Fruit fly (Drosophila melanogaster) whole organism, pupa: ENCODE results near the gene CG31093.
A peak's percentile ranks its signal among the peaks of the same experiment; 100 is the strongest.

Experiments used
- CG10348 ChIP-seq: fragments of 200-800 bp; sonication (Bioruptor generic); IDR thresholded peaks from 2 replicates; pipeline ENCODE4 v1.3.6; 2022; ENCODE audit warnings: missing biosample characterization, missing genetic modification characterization
- CG12605 ChIP-seq: fragments of 200-800 bp; sonication (Bioruptor generic); IDR thresholded peaks from 2 replicates; pipeline ENCODE4 v1.3.6; 2022; ENCODE audit warnings: missing biosample characterization, missing genetic modification characterization
- CG13204 ChIP-seq: fragments of 200-800 bp; sonication (Bioruptor generic); optimal IDR thresholded peaks from 2 replicates; lab custom pipeline; 2018; ENCODE audit warnings: missing biosample characterization, mild to moderate bottlenecking, missing genetic modification characterization, moderate library complexity
- CG14655 ChIP-seq: fragments of 200-800 bp; sonication (Bioruptor generic); optimal IDR thresholded peaks from 3 replicates; lab custom pipeline; 2017; ENCODE audit warnings: mild to moderate bottlenecking, missing biosample characterization, missing genetic modification reagents, missing genetic modification characterization
- CG15710 ChIP-seq: fragments of 200-800 bp; sonication (Bioruptor generic); optimal IDR thresholded peaks from 2 replicates; lab custom pipeline; 2018; ENCODE audit warnings: missing biosample characterization, mild to moderate bottlenecking, missing genetic modification characterization, moderate library complexity
- CG17806 ChIP-seq: fragments of 200-800 bp; sonication (Bioruptor generic); optimal IDR thresholded peaks from 2 replicates; lab custom pipeline; 2018; ENCODE audit warnings: missing biosample characterization, mild to moderate bottlenecking, missing genetic modification characterization, moderate library complexity
- CG32121 ChIP-seq: fragments of 200-800 bp; sonication (Bioruptor generic); IDR thresholded peaks from 2 replicates; pipeline ENCODE4 v1.3.6; 2022; ENCODE audit warnings: missing biosample characterization, missing genetic modification characterization
- CG34367 ChIP-seq: fragments of 200-800 bp; sonication (Bioruptor generic); optimal IDR thresholded peaks from 2 replicates; lab custom pipeline; 2018; ENCODE audit warnings: missing biosample characterization, mild to moderate bottlenecking, missing genetic modification characterization
- CG4496 ChIP-seq: fragments of 200-800 bp; sonication (Bioruptor generic); IDR thresholded peaks from 3 replicates; pipeline ENCODE4 v1.3.6; 2022; ENCODE audit warnings: missing biosample characterization, missing genetic modification characterization
- CG8159 ChIP-seq: fragments of 200-800 bp; sonication (Bioruptor generic); optimal IDR thresholded peaks from 3 replicates; lab custom pipeline; 2018; ENCODE audit warnings: missing biosample characterization, mild to moderate bottlenecking, missing genetic modification characterization, moderate library complexity
- CG8301 ChIP-seq: fragments of 200-800 bp; sonication (Bioruptor generic); optimal IDR thresholded peaks from 2 replicates; lab custom pipeline; 2018; ENCODE audit warnings: missing biosample characterization, mild to moderate bottlenecking, missing genetic modification characterization
- CG9948 ChIP-seq: fragments of 200-800 bp; sonication (Bioruptor generic); optimal IDR thresholded peaks from 2 replicates; lab custom pipeline; 2018; ENCODE audit warnings: missing biosample characterization, mild to moderate bottlenecking, missing genetic modification characterization, moderate library complexity
- D1 ChIP-seq: fragments of 200-800 bp; sonication (Bioruptor generic); optimal IDR thresholded peaks from 2 replicates; lab custom pipeline; 2018; ENCODE audit warnings: missing biosample characterization, mild to moderate bottlenecking, missing genetic modification characterization, moderate library complexity
- EcR ChIP-seq: fragments of 200-800 bp; sonication (Bioruptor generic); optimal IDR thresholded peaks from 3 replicates; lab custom pipeline; 2019; ENCODE audit warnings: missing biosample characterization, missing genetic modification characterization, mild to moderate bottlenecking, moderate library complexity, missing genetic modification reagents
- Ets98B ChIP-seq: fragments of 200-800 bp; sonication (Bioruptor generic); IDR thresholded peaks from 2 replicates; pipeline ENCODE4 v1.3.6; 2022; ENCODE audit warnings: missing biosample characterization, missing genetic modification characterization
- Pif1A ChIP-seq: fragments of 200-800 bp; sonication (Bioruptor generic); optimal IDR thresholded peaks from 3 replicates; lab custom pipeline; 2016; ENCODE audit warnings: missing biosample characterization, missing genetic modification characterization
- Pif1B ChIP-seq: fragments of 200-800 bp; sonication (Bioruptor generic); optimal IDR thresholded peaks from 3 replicates; lab custom pipeline; 2016; ENCODE audit warnings: missing biosample characterization, missing genetic modification characterization
- Snoo ChIP-seq: fragments of 200-800 bp; sonication (Bioruptor generic); optimal IDR thresholded peaks from 3 replicates; lab custom pipeline; 2017; ENCODE audit warnings: missing biosample characterization, mild to moderate bottlenecking, missing genetic modification characterization, inconsistent platforms
- fd96Ca ChIP-seq: fragments of 200-800 bp; sonication (Bioruptor generic); IDR thresholded peaks from 3 replicates; pipeline ENCODE4 v1.3.6; 2022; ENCODE audit warnings: missing biosample characterization, missing genetic modification characterization
- gl ChIP-seq: fragments of 200-800 bp; sonication (Bioruptor generic); optimal IDR thresholded peaks from 2 replicates; lab custom pipeline; 2018; ENCODE audit warnings: missing biosample characterization, mild to moderate bottlenecking, missing genetic modification characterization
- rn ChIP-seq: fragments of 200-800 bp; sonication (Bioruptor generic); IDR thresholded peaks from 2 replicates; pipeline ENCODE4 v1.3.6; 2022; ENCODE audit warnings: missing biosample characterization, missing genetic modification characterization

The CG31093 gene

DNA sequence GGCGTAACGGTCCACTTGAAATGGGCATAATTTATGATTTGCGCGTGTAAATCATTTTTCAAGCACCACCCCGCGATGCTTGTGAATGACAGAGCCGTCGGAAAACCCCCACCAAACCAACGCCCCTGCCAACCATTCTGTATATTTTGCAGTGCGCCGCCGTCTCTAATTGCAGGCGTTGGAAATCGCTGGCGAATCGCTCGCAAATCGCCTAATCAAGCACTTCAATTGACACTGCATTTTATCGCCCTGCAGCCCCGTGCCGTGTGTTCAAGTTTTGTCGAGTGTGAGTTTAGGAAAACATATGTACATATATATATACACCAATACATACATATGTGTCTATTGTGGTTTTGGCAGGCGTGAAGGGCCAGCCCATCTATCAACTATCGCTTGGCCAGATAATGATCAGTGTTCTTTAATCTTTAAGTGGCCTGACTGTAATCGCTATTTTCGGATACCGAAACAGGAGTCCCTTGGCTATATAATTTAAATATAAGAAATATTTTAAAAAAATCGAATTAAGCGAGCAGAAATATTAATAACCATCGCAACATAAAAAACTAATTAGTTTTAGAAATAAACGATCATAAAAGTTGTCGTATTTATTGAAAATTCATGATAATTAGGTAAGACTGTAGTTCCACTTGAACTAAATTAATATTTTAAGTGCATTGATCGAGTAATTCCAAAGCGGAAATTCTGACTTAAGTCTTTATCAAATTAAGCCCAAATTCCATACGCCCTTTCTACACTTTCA lies 28.1 kb downstream of the CG31093 start:
- TF ChIP-seq CG8159 (no peak), rn (GFP tag; lab: Robert Waterston, UW) (no peak), CG9948 (tag; lab: Kevin White, UChicago) (no peak), CG15710 (tag; lab: Kevin White, UChicago) (no peak), CG13204 (no peak), Pif1A (GFP tag; lab: Kevin White, UChicago) (no peak), fd96Ca (GFP tag; lab: Robert Waterston, UW) (no peak), Ets98B (no peak), CG17806 (tag; lab: Kevin White, UChicago) (no peak), CG32121 (GFP tag; lab: Robert Waterston, UW) (no peak), CG10348 (no peak), EcR (GFP tag; lab: Kevin White, UChicago) (no peak), CG8301 (tag; lab: Kevin White, UChicago) (no peak), CG14655 (GFP tag; lab: Kevin White, UChicago) (no peak)
- TF ChIP-seq, all 21 proteins: peak for 0

DNA sequence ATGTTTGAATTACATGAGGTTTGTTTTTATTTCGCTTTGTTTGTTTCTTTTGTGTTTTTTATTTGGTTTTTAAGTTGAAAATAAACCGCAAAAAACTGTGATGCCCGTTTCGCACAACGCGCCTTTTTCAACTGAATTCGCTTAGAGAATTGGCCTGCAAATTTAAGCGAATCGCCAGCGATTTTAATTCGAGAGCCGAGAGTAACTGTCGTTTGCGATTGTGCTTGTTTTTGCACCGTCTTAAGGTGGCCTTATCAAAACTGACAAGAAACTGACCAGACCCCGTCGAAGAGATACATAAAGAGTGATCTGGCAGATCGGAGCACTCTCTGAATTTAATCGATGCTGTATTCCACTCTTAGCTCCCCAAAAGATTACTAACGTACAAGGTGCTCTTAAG lies 30.1 kb downstream of the CG31093 start:
- TF ChIP-seq Pif1A (GFP tag; lab: Kevin White, UChicago) (no peak), CG9948 (tag; lab: Kevin White, UChicago) (no peak), D1 (no peak), CG12605 (GFP tag; lab: Robert Waterston, UW) (peak; percentile 41; the same call in 1 of the 2 replicates), Snoo (tag; lab: Kevin White, UChicago) (no peak), fd96Ca (GFP tag; lab: Robert Waterston, UW) (0 out of 3 replicates have a peak, but pooled peaks have one; percentile 22), gl (tag; lab: Kevin White, UChicago) (no peak), EcR (GFP tag; lab: Kevin White, UChicago) (no peak), CG17806 (tag; lab: Kevin White, UChicago) (no peak), Pif1B (no peak), CG4496 (0 out of 3 replicates have a peak, but pooled peaks have one; percentile 42), CG8301 (tag; lab: Kevin White, UChicago) (no peak), CG32121 (GFP tag; lab: Robert Waterston, UW) (no peak), rn (GFP tag; lab: Robert Waterston, UW) (no peak), Ets98B (peak; percentile 45; the same call in 1 of the 2 replicates), CG14655 (GFP tag; lab: Kevin White, UChicago) (peak; percentile 16), CG8159 (no peak)

DNA sequence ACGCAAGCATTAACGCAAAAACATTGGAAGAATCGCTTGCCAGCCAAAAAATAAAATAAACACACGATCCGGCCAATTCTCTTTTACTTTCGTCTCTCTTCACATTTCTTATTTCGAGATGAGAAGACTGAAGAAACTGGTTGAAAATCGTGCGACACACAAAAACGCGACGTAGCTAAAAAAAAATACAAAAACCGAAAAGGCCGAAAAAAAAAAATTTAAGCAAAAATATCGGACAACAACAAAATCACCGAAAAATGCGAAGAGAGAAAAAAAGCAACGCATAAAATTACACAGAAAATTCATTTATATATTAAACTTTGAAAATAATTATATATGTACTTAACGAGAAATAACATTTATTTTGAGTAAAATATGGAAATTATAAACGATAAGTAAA lies 30.8 kb downstream of the CG31093 start:
- TF ChIP-seq CG15710 (tag; lab: Kevin White, UChicago) (no peak), Snoo (tag; lab: Kevin White, UChicago) (peak; percentile 62), Pif1A (GFP tag; lab: Kevin White, UChicago) (peak; percentile 21), CG4496 (peak; percentile 15; the same call in 1 of the 3 replicates), CG32121 (GFP tag; lab: Robert Waterston, UW) (peak; percentile 56; the same call in 1 of the 2 replicates), CG34367 (tag; lab: Kevin White, UChicago) (no peak), CG8159 (no peak)

DNA sequence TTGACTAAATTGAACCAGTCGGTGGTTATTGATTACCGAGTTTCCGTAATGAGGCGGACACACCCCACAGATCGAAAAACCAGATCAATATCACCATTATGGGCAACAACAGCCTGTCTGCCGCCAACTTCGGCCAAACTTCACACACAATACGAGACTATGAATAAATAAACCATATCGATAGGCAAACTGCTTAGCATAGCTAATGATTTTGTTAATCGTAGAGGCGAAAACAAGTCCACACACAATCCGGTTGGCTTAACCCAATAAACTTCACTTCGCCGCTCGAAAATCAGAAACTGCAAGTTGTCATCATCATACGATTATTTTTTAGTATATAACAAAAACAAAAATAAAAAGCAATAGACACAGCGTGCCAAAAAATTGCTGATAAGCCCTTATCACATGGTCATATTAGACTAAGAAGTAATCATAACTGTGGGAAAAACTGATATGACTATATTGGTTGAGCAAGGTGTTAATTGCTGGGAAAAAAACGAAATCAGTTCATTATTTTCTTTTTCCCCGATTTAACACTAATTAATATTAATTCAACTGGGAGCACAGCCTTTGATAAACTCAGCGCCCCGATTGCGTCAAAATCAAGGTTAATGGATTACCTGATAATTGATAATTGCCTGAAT lies 34.3 kb downstream of the CG31093 start:
- TF ChIP-seq CG10348 (no peak), Ets98B (no peak), CG14655 (GFP tag; lab: Kevin White, UChicago) (no peak), Pif1A (GFP tag; lab: Kevin White, UChicago) (no peak), CG17806 (tag; lab: Kevin White, UChicago) (no peak), gl (tag; lab: Kevin White, UChicago) (no peak), EcR (GFP tag; lab: Kevin White, UChicago) (no peak), CG32121 (GFP tag; lab: Robert Waterston, UW) (no peak), CG9948 (tag; lab: Kevin White, UChicago) (no peak), rn (GFP tag; lab: Robert Waterston, UW) (no peak), fd96Ca (GFP tag; lab: Robert Waterston, UW) (no peak), CG34367 (tag; lab: Kevin White, UChicago) (no peak), CG12605 (GFP tag; lab: Robert Waterston, UW) (no peak), CG8301 (tag; lab: Kevin White, UChicago) (no peak), CG13204 (no peak), CG4496 (no peak), D1 (no peak), CG8159 (no peak)

DNA sequence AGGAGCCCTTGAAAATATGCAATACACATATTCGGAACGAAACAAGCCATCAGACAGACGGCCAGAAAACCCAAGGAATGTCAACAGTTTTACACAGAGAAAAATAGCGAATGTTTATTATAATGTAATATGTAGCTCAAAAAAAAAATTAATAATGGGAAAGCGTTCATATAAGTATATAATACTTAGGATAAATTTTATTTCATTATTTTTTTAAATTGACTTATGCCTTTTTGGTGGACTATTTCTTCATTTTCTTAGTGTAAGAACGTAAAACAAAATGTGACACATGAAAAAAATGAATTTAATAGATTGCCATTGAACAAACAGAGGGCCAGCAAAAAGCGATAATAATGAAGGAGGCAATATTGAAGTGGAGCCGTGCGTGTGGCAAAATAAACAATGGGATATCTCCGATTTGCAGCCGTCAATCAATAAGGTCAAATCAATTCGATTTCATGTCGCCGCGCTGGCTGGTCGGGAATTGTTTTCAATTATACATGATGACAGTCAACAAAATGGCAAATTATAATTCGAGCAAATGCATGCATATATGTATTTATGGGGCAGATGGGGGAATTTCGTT lies 35.3 kb downstream of the CG31093 start:
- TF ChIP-seq CG10348 (no peak), CG4496 (no peak; the same call in 2 of the 3 replicates), CG12605 (GFP tag; lab: Robert Waterston, UW) (no peak), EcR (GFP tag; lab: Kevin White, UChicago) (no peak), D1 (no peak), CG14655 (GFP tag; lab: Kevin White, UChicago) (peak; percentile 3)
